Fruit fly (Drosophila melanogaster): ENCODE results near the gene CG11398.

Gene CG11398

dm6 chrX:1234817-1235617 is 20.1 kb upstream of the CG11398 start (continued):
- TF ChIP-seq vfl (GFP tag; optimal IDR thresholded peaks at IDR 0.05) (peak; percentile 60), CG9932 (GFP tag; IDR thresholded peaks at IDR 0.05) (peak; percentile 62), CG6683 (GFP tag; optimal IDR thresholded peaks at IDR 0.05) (peak; percentile 3), ara (GFP tag; IDR thresholded peaks at IDR 0.05) (peak; percentile 80), wor (GFP tag; IDR thresholded peaks at IDR 0.05) (peak; percentile 54; the same call in 1 of the 2 replicates), esg (GFP tag; conservative IDR thresholded peaks at IDR 0.05) (peak; percentile 75), fd3F (GFP tag; optimal IDR thresholded peaks at IDR 0.05) (peak; percentile 54), Neu2 (GFP tag; optimal IDR thresholded peaks at IDR 0.05; ENCODE audit: borderline replicate concordance) (no peak), sima (GFP tag; optimal IDR thresholded peaks at IDR 0.05) (peak; percentile 11), E2f2 (GFP tag; IDR thresholded peaks at IDR 0.05) (peak; percentile 50; the same call in 1 of the 2 replicates), sc (optimal IDR thresholded peaks at IDR 0.05) (no peak), sc (GFP tag; optimal IDR thresholded peaks at IDR 0.05) (peak; percentile 73), Camta (GFP tag; optimal IDR thresholded peaks at IDR 0.05) (peak; percentile 48), Mad (GFP tag; optimal IDR thresholded peaks at IDR 0.05) (peak; percentile 76), CG12155 (GFP tag; optimal IDR thresholded peaks at IDR 0.05) (peak; percentile 50), aop (GFP tag; IDR thresholded peaks at IDR 0.05) (peak; percentile 72; the same call in 1 of the 2 replicates), NfI (GFP tag; optimal IDR thresholded peaks at IDR 0.05) (peak; percentile 81), zfh2 (GFP tag; optimal IDR thresholded peaks at IDR 0.05) (peak; percentile 65), CG1603 (tag; optimal IDR thresholded peaks at IDR 0.05) (peak; percentile 92), CG9727 (GFP tag; optimal IDR thresholded peaks at IDR 0.05) (peak; percentile 83), CG31388 (GFP tag; optimal IDR thresholded peaks at IDR 0.05) (no peak), CG2116 (GFP tag; optimal IDR thresholded peaks at IDR 0.05) (no peak), sna (GFP tag; IDR thresholded peaks at IDR 0.05; ENCODE audit: partially characterized antibody) (peak; percentile 51; the same call in 1 of the 2 replicates), CG17186 (GFP tag; optimal IDR thresholded peaks at IDR 0.05) (peak; percentile 26), trh (GFP tag; optimal IDR thresholded peaks at IDR 0.05) (peak; percentile 47), CG10209 (GFP tag; optimal IDR thresholded peaks at IDR 0.05) (peak; percentile 77), B-H2 (GFP tag; optimal IDR thresholded peaks at IDR 0.05) (peak; percentile 63), ttk (GFP tag; IDR thresholded peaks at IDR 0.05) (peak; percentile 83), H15 (GFP tag; IDR thresholded peaks at IDR 0.05) (peak; percentile 71; the same call in 2 of the 3 replicates), ham (GFP tag; IDR thresholded peaks at IDR 0.05) (no peak), nau (GFP tag; optimal IDR thresholded peaks at IDR 0.05) (peak; percentile 68), Bgb (GFP tag; IDR thresholded peaks at IDR 0.05; ENCODE audit: partially characterized antibody) (no peak), MBD-R2 (GFP tag; IDR thresholded peaks at IDR 0.05) (peak; percentile 46; the same call in 1 of the 2 replicates), lilli (GFP tag; optimal IDR thresholded peaks at IDR 0.05) (peak; percentile 82), CG11093 (GFP tag; IDR thresholded peaks at IDR 0.05) (peak; percentile 80), Dfd (GFP tag; optimal IDR thresholded peaks at IDR 0.05) (no peak), gsb-n (tag; optimal IDR thresholded peaks at IDR 0.05) (peak; percentile 81), Opbp (GFP tag; IDR thresholded peaks at IDR 0.05; ENCODE audit: partially characterized antibody) (0 out of 3 replicates have a peak, but pooled peaks have one; percentile 37), D (optimal IDR thresholded peaks at IDR 0.05) (no peak), D (GFP tag; optimal IDR thresholded peaks at IDR 0.05) (peak; percentile 81), nerfin-2 (GFP tag; IDR thresholded peaks at IDR 0.05; ENCODE audit: partially characterized antibody) (no peak), nom (GFP tag; optimal IDR thresholded peaks at IDR 0.05) (peak; percentile 6), amos (GFP tag; IDR thresholded peaks at IDR 0.05; ENCODE audit: partially characterized antibody) (0 out of 2 replicates have a peak, but pooled peaks have one; percentile 24), psq (GFP tag; optimal IDR thresholded peaks at IDR 0.05) (peak; percentile 82), Aef1 (GFP tag; IDR thresholded peaks at IDR 0.05) (peak; percentile 72), CG2678 (tag; optimal IDR thresholded peaks at IDR 0.05) (peak; percentile 85), CG7786 (GFP tag; optimal IDR thresholded peaks at IDR 0.05) (peak; percentile 68), mam (GFP tag; optimal IDR thresholded peaks at IDR 0.05) (peak; percentile 44), insv (GFP tag; optimal IDR thresholded peaks at IDR 0.05) (peak; percentile 3 to 17)

Data from whole organism, embryonic.